Worm (Caenorhabditis elegans) whole organism, L4/young adult: ENCODE results near the gene lgc-29.

Source experiments
- W03F9.2 ChIP-seq: fragments of 150-350 bp; optimal IDR thresholded peaks from 2 replicates; lab custom pipeline; 2014; ENCODE audit warnings: missing biosample characterization, missing genetic modification characterization
- him-1 ChIP-seq: sonication (generic microtip); optimal IDR thresholded peaks from 2 replicates; lab custom pipeline; 2016; ENCODE audit warnings: missing genotype, missing genetic modification reagents, missing genetic modification characterization, missing compliant biosample characterization

- TF ChIP-seq W03F9.2 (tag; lab: Kevin White, UChicago) (no peak), him-1 (no peak)
These were observed 13.4 kb downstream of the lgc-29 start, which contains the start of gene Y45G5AM.6 for ce11 chrV:4152200-4152599.
